Worm (Caenorhabditis elegans) whole organism, late embryonic: ENCODE measurements around the gene nlp-68.

ENCODE experiments used
- C38D4.7 ChIP-seq: fragments of 200-800 bp; sonication (Bioruptor generic); optimal IDR thresholded peaks from 2 replicates; lab custom pipeline; 2018; ENCODE audit warnings: mild to moderate bottlenecking, missing genetic modification characterization, moderate library complexity, missing compliant biosample characterization
- F13H6.1 ChIP-seq: sonication (generic microtip); optimal IDR thresholded peaks from 2 replicates; lab custom pipeline; 2016; ENCODE audit warnings: missing genetic modification characterization, missing compliant biosample characterization
- K02D7.2 ChIP-seq: sonication (generic microtip); optimal IDR thresholded peaks from 2 replicates; lab custom pipeline; 2017; ENCODE audit warnings: mild to moderate bottlenecking, missing genetic modification characterization, missing compliant biosample characterization
- T23F11.4 ChIP-seq: fragments of 200-800 bp; sonication (Bioruptor generic); optimal IDR thresholded peaks from 2 replicates; lab custom pipeline; 2018; ENCODE audit warnings: mild to moderate bottlenecking, missing genetic modification characterization, missing compliant biosample characterization
- Y22D7AL.16 ChIP-seq: sonication (generic microtip); optimal IDR thresholded peaks from 2 replicates; lab custom pipeline; 2016; ENCODE audit warnings: missing genetic modification characterization, missing compliant biosample characterization
- ama-1 ChIP-seq: fragments of 150-350 bp; optimal IDR thresholded peaks from 2 replicates; lab custom pipeline; 2014
- ceh-18 ChIP-seq: sonication (generic microtip); optimal IDR thresholded peaks from 2 replicates; lab custom pipeline; 2016; ENCODE audit warnings: missing genetic modification characterization, missing compliant biosample characterization
- ceh-19 ChIP-seq: fragments of 200-800 bp; sonication (Bioruptor generic); optimal IDR thresholded peaks from 2 replicates; lab custom pipeline; 2018; ENCODE audit warnings: mild to moderate bottlenecking, missing genetic modification characterization, missing compliant biosample characterization
- ceh-2 ChIP-seq: sonication (generic microtip); optimal IDR thresholded peaks from 2 replicates; lab custom pipeline; 2016; ENCODE audit warnings: missing genotype, missing genetic modification characterization, missing compliant biosample characterization
- ceh-22 ChIP-seq: sonication (generic microtip); optimal IDR thresholded peaks from 2 replicates; lab custom pipeline; 2017; ENCODE audit warnings: missing biosample characterization, missing genetic modification characterization
- ceh-31 ChIP-seq: sonication (generic microtip); optimal IDR thresholded peaks from 2 replicates; lab custom pipeline; 2016; ENCODE audit warnings: missing genetic modification characterization, missing compliant biosample characterization
- ceh-45 ChIP-seq: fragments of 200-800 bp; sonication (Bioruptor generic); IDR thresholded peaks from 2 replicates; pipeline ENCODE4 v1.3.6; 2022; ENCODE audit warnings: missing genetic modification reagents, missing genetic modification characterization, missing compliant biosample characterization
- ceh-48 ChIP-seq: sonication (generic microtip); optimal IDR thresholded peaks from 2 replicates; lab custom pipeline; 2016; ENCODE audit warnings: missing genetic modification characterization, inconsistent platforms, missing compliant biosample characterization
- dve-1 ChIP-seq: sonication (generic microtip); optimal IDR thresholded peaks from 2 replicates; lab custom pipeline; 2017; ENCODE audit warnings: antibody characterized with exemption, mild to moderate bottlenecking, missing genetic modification characterization, missing compliant biosample characterization
- elt-2 ChIP-seq: sonication (generic microtip); optimal IDR thresholded peaks from 2 replicates; lab custom pipeline; 2016; ENCODE audit warnings: missing genetic modification reagents, missing genetic modification characterization, missing compliant biosample characterization
- eyg-1 ChIP-seq: sonication (generic microtip); optimal IDR thresholded peaks from 2 replicates; lab custom pipeline; 2016; ENCODE audit warnings: missing genotype, missing genetic modification characterization, missing compliant biosample characterization
- fax-1 ChIP-seq: sonication (generic microtip); optimal IDR thresholded peaks from 2 replicates; lab custom pipeline; 2016; ENCODE audit warnings: missing genotype, missing genetic modification characterization, missing compliant biosample characterization
- fkh-6 ChIP-seq: sonication (generic microtip); optimal IDR thresholded peaks from 2 replicates; lab custom pipeline; 2016; ENCODE audit warnings: missing genetic modification characterization, missing compliant biosample characterization
- hlh-15 ChIP-seq: sonication (generic microtip); optimal IDR thresholded peaks from 2 replicates; lab custom pipeline; 2016; ENCODE audit warnings: missing genetic modification characterization, missing compliant biosample characterization
- hlh-30 ChIP-seq: sonication (generic microtip); optimal IDR thresholded peaks from 2 replicates; lab custom pipeline; 2017; ENCODE audit warnings: antibody characterized with exemption, missing genetic modification characterization, missing compliant biosample characterization; ENCODE audit not compliant: insufficient read depth
- hlh-6 ChIP-seq: sonication (generic microtip); optimal IDR thresholded peaks from 2 replicates; lab custom pipeline; 2016; ENCODE audit warnings: missing genotype, missing genetic modification characterization, missing compliant biosample characterization
- lin-11 ChIP-seq: fragments of 200-800 bp; sonication (Bioruptor generic); optimal IDR thresholded peaks from 2 replicates; lab custom pipeline; 2018; ENCODE audit warnings: mild to moderate bottlenecking, missing genetic modification characterization, missing compliant biosample characterization
- madf-2 ChIP-seq: sonication (generic microtip); optimal IDR thresholded peaks from 2 replicates; lab custom pipeline; 2017; ENCODE audit warnings: missing genetic modification characterization, missing compliant biosample characterization
- nfya-1 ChIP-seq: sonication (generic microtip); optimal IDR thresholded peaks from 2 replicates; lab custom pipeline; 2017; ENCODE audit warnings: missing genetic modification characterization, mild to moderate bottlenecking, missing compliant biosample characterization, antibody characterized with exemption, moderate library complexity
- odd-2 ChIP-seq: sonication (generic microtip); optimal IDR thresholded peaks from 2 replicates; lab custom pipeline; 2017; ENCODE audit warnings: antibody characterized with exemption, mild to moderate bottlenecking, missing genetic modification characterization, missing compliant biosample characterization
- pax-1 ChIP-seq: fragments of 150-350 bp; optimal IDR thresholded peaks from 2 replicates; lab custom pipeline; 2014; ENCODE audit warnings: missing biosample characterization, missing genetic modification characterization
- pqm-1 ChIP-seq: sonication (generic microtip); optimal IDR thresholded peaks from 2 replicates; lab custom pipeline; 2016; ENCODE audit warnings: missing genetic modification characterization, missing compliant biosample characterization
- rnt-1 ChIP-seq: sonication (generic microtip); optimal IDR thresholded peaks from 2 replicates; lab custom pipeline; 2016; ENCODE audit warnings: missing genetic modification characterization, missing compliant biosample characterization
- syd-9 ChIP-seq: sonication (generic microtip); optimal IDR thresholded peaks from 2 replicates; lab custom pipeline; 2016; ENCODE audit warnings: mild to moderate bottlenecking, missing genetic modification characterization, moderate library complexity, missing compliant biosample characterization
- tbx-7 ChIP-seq: sonication (generic microtip); optimal IDR thresholded peaks from 2 replicates; lab custom pipeline; 2016; ENCODE audit warnings: missing genotype, missing genetic modification characterization, missing compliant biosample characterization
- ttx-3 ChIP-seq: sonication (generic microtip); optimal IDR thresholded peaks from 2 replicates; lab custom pipeline; 2016; ENCODE audit warnings: missing genetic modification reagents, missing genetic modification characterization, missing compliant biosample characterization
- unc-3 ChIP-seq, 2 experiments: fragments of 200-800 bp in 1 of 2; sonication (Bioruptor generic) in 1 of 2; sonication (generic microtip) in 1 of 2; conservative IDR thresholded peaks in 1 of 2; optimal IDR thresholded peaks in 1 of 2; 2 replicates each; pipeline versions ENCODE4 v1.3.6 to Lab custom; 2016 to 2022; ENCODE audit warnings: missing compliant biosample characterization in 2 of 2, missing genetic modification characterization in 2 of 2, missing genetic modification reagents in 1 of 2
- unc-42 ChIP-seq: sonication (generic microtip); optimal IDR thresholded peaks from 2 replicates; lab custom pipeline; 2016; ENCODE audit warnings: missing genotype, missing genetic modification characterization, missing compliant biosample characterization
- unc-55 ChIP-seq: sonication (generic microtip); optimal IDR thresholded peaks from 2 replicates; lab custom pipeline; 2017; ENCODE audit warnings: missing biosample characterization, missing genetic modification reagents, missing genetic modification characterization
- zip-5 ChIP-seq: sonication (generic microtip); optimal IDR thresholded peaks from 2 replicates; lab custom pipeline; 2016; ENCODE audit warnings: missing genetic modification characterization, missing compliant biosample characterization
- ztf-16 ChIP-seq: sonication (generic microtip); optimal IDR thresholded peaks from 2 replicates; lab custom pipeline; 2017; ENCODE audit warnings: missing genetic modification characterization, missing compliant biosample characterization

nlp-68 gene

ce11 chrIII:10512570-10512969 lies 26.4 kb downstream of the nlp-68 start:
- TF ChIP-seq unc-42 (tag; lab: Kevin White, UChicago) (peak; percentile 75), ceh-48 (no peak)

DNA sequence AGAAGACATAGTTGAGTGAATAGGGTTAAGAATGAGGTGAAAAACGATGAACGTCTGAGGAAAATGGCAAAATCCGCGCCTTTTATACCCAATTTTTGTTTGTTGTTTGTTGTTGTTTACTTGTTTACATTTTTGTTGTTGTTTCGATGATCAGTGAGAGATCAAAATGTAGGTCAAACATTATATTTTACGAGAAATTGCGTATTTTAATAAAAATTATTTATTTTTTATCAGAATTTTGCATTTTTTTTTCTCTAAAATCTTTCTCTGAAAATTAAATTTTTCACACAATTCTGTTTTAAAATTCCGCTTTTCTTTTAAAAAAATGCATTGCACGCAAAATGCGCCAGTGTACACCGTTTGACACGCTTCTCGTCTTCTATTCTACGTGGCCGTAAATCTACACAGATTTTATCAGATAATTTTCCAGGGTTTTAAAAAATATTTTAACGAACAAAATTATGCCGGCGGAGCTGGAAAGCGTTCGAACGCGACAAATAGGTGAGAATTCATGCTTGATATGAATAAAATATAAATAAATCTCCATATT lies 32.2 kb downstream of the nlp-68 start, which contains the start of the genes sip-1 and sly-1:
TSS of gene sip-1 (minus strand) at position 103 of the 550 bp plus-strand sequence.
TSS of gene sly-1 (plus strand) at position 360 of the 550 bp plus-strand sequence.
- TF ChIP-seq odd-2 (no peak), unc-55 (peak; percentile 53), unc-42 (tag; lab: Kevin White, UChicago) (no peak), hlh-15 (no peak), ttx-3 (tag; lab: Kevin White, UChicago) (no peak), pax-1 (tag; lab: Kevin White, UChicago) (peak; percentile 11), hlh-30 (tag; lab: Kevin White, UChicago) (no peak), unc-3 (GFP tag; conservative IDR thresholded peaks at IDR 0.05; lab: Robert Waterston, UW) (no peak), unc-3 (tag; optimal IDR thresholded peaks at IDR 0.05; lab: Kevin White, UChicago) (no peak), zip-5 (no peak), fax-1 (no peak), ceh-22 (tag; lab: Kevin White, UChicago) (no peak), ceh-2 (tag; lab: Kevin White, UChicago) (no peak), K02D7.2 (tag; lab: Kevin White, UChicago) (no peak), ama-1 (lab: Kevin White, UChicago) (no peak), Y22D7AL.16 (tag; lab: Kevin White, UChicago) (no peak), F13H6.1 (tag; lab: Kevin White, UChicago) (no peak), hlh-6 (tag; lab: Kevin White, UChicago) (no peak), nfya-1 (tag; lab: Kevin White, UChicago) (peak; percentile 65), rnt-1 (tag; lab: Kevin White, UChicago) (no peak)
- TF ChIP-seq, all 69 proteins: peak for 3

DNA sequence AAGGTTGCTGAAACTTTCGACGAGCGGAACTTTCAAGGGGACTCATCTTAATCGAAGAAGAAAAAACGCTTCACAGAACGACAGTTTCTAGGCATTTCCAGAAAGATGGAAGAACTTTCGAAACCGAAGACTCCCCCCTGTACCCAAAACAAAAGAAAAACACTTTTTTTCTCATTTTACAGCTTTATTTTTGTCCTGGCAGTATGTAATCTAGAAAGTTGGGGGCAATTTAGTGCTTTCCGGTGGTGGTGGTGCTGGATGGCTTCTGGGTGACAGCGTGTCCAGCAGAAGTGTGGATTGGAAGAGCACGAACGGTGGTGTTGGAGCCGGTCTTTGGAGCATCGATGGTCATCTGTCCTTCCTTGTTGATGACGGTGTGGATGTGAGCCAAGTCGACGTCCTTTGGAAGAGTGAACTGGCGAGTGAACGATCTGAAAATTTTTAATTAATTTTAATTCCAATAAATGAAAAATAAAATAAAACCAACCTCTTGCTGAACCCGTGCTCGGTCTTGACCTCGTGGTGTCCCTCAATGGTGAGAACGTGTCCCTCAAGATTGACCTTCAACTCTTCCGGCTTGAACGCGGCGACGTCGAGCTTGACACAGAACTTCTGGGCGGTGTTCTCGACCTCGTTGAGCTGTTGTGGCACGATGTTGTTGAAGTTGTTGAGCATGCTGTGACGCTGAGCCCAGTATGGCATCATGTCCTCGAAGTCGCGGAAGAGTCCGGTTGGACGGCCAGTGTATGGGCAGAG lies 32.8 kb downstream of the nlp-68 start:
- TF ChIP-seq eyg-1 (no peak), hlh-30 (tag; lab: Kevin White, UChicago) (no peak), elt-2 (no peak), dve-1 (tag; lab: Kevin White, UChicago) (no peak), fax-1 (no peak), unc-42 (tag; lab: Kevin White, UChicago) (no peak), madf-2 (no peak), unc-55 (no peak), tbx-7 (tag; lab: Kevin White, UChicago) (no peak)

DNA sequence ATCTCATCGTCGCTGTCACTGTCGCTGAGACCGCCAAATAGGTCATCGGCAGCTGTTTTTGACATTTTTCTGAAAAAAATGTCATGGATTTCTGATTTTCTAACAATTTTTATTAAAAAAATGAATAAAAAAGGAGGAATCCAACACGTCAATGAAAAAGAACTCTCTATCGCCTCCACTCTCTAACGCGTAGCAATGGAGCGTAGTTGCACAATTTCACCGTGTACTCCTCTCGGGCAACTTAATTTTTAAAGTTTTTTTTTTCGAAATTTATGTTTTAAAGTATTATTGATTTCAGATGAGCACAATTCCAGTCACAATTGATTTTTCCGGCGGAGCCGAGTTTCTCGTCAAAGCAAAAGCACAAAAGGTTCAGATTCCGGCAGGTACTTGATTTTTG lies 33.8 kb downstream of the nlp-68 start, which contains the start of the genes taf-11.3 and urm-1:
TSS of gene taf-11.3 (minus strand) at position 69 of the 400 bp plus-strand sequence.
TSS of gene urm-1 (plus strand) at position 299 of the 400 bp plus-strand sequence.
- peak; percentile 35 for TF ChIP-seq unc-42 (tag; lab: Kevin White, UChicago)
- TF ChIP-seq pqm-1 = no peak
- peak; percentile 41 for TF ChIP-seq pax-1 (tag; lab: Kevin White, UChicago)
- TF ChIP-seq nfya-1 (tag; lab: Kevin White, UChicago) = peak; percentile 56
- no peak for TF ChIP-seq odd-2
- peak; percentile 28 for TF ChIP-seq ceh-31 (tag; lab: Kevin White, UChicago)
- no peak for TF ChIP-seq ama-1 (lab: Kevin White, UChicago)
- TF ChIP-seq syd-9 (tag; lab: Kevin White, UChicago) = no peak

DNA sequence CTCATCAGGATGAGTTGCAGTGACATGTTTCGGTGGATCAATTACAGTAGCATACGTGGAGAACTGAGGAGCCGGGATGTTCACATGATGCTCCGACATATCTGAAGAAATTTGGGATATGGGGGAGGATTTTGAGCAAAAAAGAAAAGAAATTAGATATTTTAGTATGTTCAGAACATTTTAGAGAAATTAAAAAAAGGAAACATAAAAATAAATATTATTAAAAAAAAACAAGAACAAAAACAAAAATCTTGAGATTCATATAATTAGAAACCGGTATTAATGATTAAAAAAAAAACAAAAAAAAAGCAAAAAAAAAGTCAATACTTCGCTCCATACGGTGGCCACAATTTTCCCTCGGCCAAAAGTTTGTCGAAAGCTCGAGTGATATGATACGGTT lies 35.2 kb downstream of the nlp-68 start, which contains the start of gene rab-33:
TSS of gene rab-33 (minus strand) at position 101 of the 400 bp plus-strand sequence.
- no peak for TF ChIP-seq nfya-1 (tag; lab: Kevin White, UChicago)
- no peak for TF ChIP-seq Y22D7AL.16 (tag; lab: Kevin White, UChicago)
- no peak for TF ChIP-seq ceh-45
- TF ChIP-seq ceh-48 = no peak
- TF ChIP-seq F13H6.1 (tag; lab: Kevin White, UChicago) = no peak
- TF ChIP-seq unc-55 = no peak
- no peak for TF ChIP-seq C38D4.7 (GFP tag; lab: Kevin White, UChicago)
- TF ChIP-seq dve-1 (tag; lab: Kevin White, UChicago) = no peak
- TF ChIP-seq pqm-1 = no peak
- no peak for TF ChIP-seq ztf-16 (tag; lab: Kevin White, UChicago)
- no peak for TF ChIP-seq lin-11 (tag; lab: Kevin White, UChicago)
- no peak for TF ChIP-seq fkh-6 (tag; lab: Kevin White, UChicago)
- TF ChIP-seq ceh-19 (GFP tag; lab: Kevin White, UChicago) = no peak
- no peak for TF ChIP-seq T23F11.4 (GFP tag; lab: Kevin White, UChicago)
- no peak for TF ChIP-seq ceh-18 (tag; lab: Kevin White, UChicago)
- TF ChIP-seq rnt-1 (tag; lab: Kevin White, UChicago) = no peak
- TF ChIP-seq tbx-7 (tag; lab: Kevin White, UChicago) = no peak
